Worm (Caenorhabditis elegans) whole organism, young adult: Measurements from ENCODE around the gene F17E9.16.

ENCODE experiments used
- B0336.3 ChIP-seq: fragments of 200-800 bp; sonication (Bioruptor generic); IDR thresholded peaks from 2 replicates; pipeline ENCODE4 v1.3.6; 2022; ENCODE audit warnings: missing genetic modification characterization, missing compliant biosample characterization
- C17E4.6 ChIP-seq: fragments of 200-800 bp; sonication (Bioruptor generic); IDR thresholded peaks from 2 replicates; pipeline ENCODE4 v1.3.6; 2022; ENCODE audit warnings: missing genetic modification reagents, missing genetic modification characterization, missing compliant biosample characterization
- D2030.7 ChIP-seq: fragments of 200-800 bp; sonication (Bioruptor generic); IDR thresholded peaks from 2 replicates; pipeline ENCODE4 v1.3.6; 2022; ENCODE audit warnings: missing genetic modification reagents, missing genetic modification characterization, missing compliant biosample characterization
- egl-44 ChIP-seq: fragments of 200-800 bp; sonication (Bioruptor generic); IDR thresholded peaks from 2 replicates; pipeline ENCODE4 v1.3.6; 2022; ENCODE audit warnings: missing genetic modification reagents, missing genetic modification characterization, missing compliant biosample characterization
- hmg-1.2 ChIP-seq: fragments of 200-800 bp; sonication (Bioruptor generic); IDR thresholded peaks from 2 replicates; pipeline ENCODE4 v1.3.6; 2022; ENCODE audit warnings: missing genetic modification reagents, missing genetic modification characterization, missing compliant biosample characterization
- hmg-20 ChIP-seq: fragments of 200-800 bp; sonication (Bioruptor generic); IDR thresholded peaks from 2 replicates; pipeline ENCODE4 v1.3.6; 2022; ENCODE audit warnings: missing genetic modification reagents, missing genetic modification characterization, missing compliant biosample characterization
- lin-35 ChIP-seq, 3 experiments: fragments of 150-350 bp in 2 of 3; sonication (generic microtip) in 1 of 3; optimal IDR thresholded peaks; 2 replicates each; lab custom pipeline; 2014 to 2018; ENCODE audit warnings: missing biosample characterization in 3 of 3, missing genetic modification characterization in 3 of 3, missing genetic modification reagents in 3 of 3
- snpc-1.1 ChIP-seq: sonication (generic microtip); optimal IDR thresholded peaks from 2 replicates; lab custom pipeline; 2017; ENCODE audit warnings: missing genetic modification characterization, mild to moderate bottlenecking, missing compliant biosample characterization, antibody characterized with exemption, moderate library complexity, missing genotype, missing genetic modification reagents; ENCODE audit not compliant: insufficient read depth
- ztf-22 ChIP-seq: fragments of 200-800 bp; sonication (Bioruptor generic); optimal IDR thresholded peaks from 2 replicates; lab custom pipeline; 2018; ENCODE audit warnings: mild to moderate bottlenecking, missing genetic modification characterization, moderate library complexity, missing compliant biosample characterization

ce11 chrIV:8379278-8379677 lies 27.1 kb downstream of the F17E9.16 start, which contains the start of gene nap-1:
- TF ChIP-seq hmg-1.2 (GFP tag; lab: Robert Waterston, UW) = peak; percentile 34; the same call in 1 of the 2 replicates
- TF ChIP-seq B0336.3 (GFP tag; lab: Robert Waterston, UW) = no peak
- no peak for TF ChIP-seq egl-44 (GFP tag; lab: Robert Waterston, UW)
- no peak for TF ChIP-seq D2030.7 (GFP tag; lab: Robert Waterston, UW)
- TF ChIP-seq snpc-1.1 (tag; lab: Kevin White, UChicago) = no peak
- no peak for TF ChIP-seq ztf-22 (GFP tag; lab: Kevin White, UChicago)
- no peak for TF ChIP-seq C17E4.6
- TF ChIP-seq hmg-20 (GFP tag; lab: Robert Waterston, UW) = no peak
- TF ChIP-seq lin-35 (GFP tag; optimal IDR thresholded peaks at IDR 0.05; lab: Kevin White, UChicago) = no peak
